Worm (Caenorhabditis elegans): ENCODE measurements around the gene tin-10.

The tin-10 gene

DNA sequence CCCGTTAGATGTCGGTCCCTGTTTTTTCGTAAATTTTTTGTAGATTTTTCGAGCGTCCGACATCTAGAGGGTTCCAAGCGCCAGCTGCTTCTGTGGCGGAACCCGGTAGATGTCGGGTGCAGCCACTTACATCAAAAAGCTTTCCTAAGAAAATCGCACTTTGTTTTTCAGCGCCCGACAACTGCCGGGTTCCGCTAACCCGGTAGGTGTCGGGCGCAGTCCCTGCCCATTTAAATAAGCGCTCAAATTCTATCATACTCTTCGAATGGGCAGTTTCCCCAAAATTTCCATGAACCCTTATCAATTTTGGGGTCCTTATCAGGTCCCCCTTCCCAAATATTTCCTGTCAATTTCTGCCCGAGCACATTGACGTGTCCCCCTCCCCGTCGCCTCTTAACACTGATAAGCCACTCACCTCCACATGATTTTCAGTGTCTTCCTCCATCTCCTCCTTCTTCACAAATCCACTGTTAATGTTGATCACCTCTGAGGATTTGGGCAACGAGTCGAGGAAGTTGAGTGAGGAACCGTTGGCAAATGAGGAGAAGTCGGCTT is 37.2 kb downstream of the tin-10 start:
- no peak for TF ChIP-seq ref-1 (GFP tag; conservative IDR thresholded peaks at IDR 0.05)
- TF ChIP-seq flt-1 (GFP tag; IDR thresholded peaks at IDR 0.05), result no peak
- no peak for TF ChIP-seq T22C8.4 (GFP tag; IDR thresholded peaks at IDR 0.05)
- TF ChIP-seq ztf-29 (GFP tag; IDR thresholded peaks at IDR 0.05), result no peak
- TF ChIP-seq klf-2 (GFP tag; conservative IDR thresholded peaks at IDR 0.05), result no peak
- TF ChIP-seq tab-1 (GFP tag; IDR thresholded peaks at IDR 0.05), result no peak
- TF ChIP-seq ztf-23 (GFP tag; IDR thresholded peaks at IDR 0.05), result no peak
- TF ChIP-seq cog-1 (tag; optimal IDR thresholded peaks at IDR 0.05), result no peak
- TF ChIP-seq med-1 (GFP tag; optimal IDR thresholded peaks at IDR 0.05; ENCODE audit: insufficient read depth), result no peak

DNA sequence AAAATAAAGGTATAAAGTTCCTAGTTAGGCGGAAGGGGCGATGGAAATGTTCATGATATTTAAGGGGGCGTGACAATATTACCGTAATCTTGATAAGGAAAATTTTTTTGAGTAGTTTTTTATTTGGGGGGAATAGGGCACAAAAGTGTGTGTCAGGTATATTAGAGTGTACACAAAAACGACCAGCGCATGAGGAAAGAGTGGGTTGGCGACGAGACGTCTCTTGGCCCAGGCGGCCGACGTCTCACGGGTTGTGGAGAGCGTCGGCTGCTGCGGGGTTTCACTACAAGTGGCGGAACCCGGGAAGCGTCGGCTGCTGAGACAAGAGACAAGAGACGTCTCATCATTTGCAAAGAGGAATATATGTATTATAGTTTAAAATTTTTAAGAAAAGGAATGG is 38.9 kb downstream of the tin-10 start:
- 0 out of 2 replicates have a peak, but pooled peaks have one; percentile 10 for TF ChIP-seq klf-2 (GFP tag; conservative IDR thresholded peaks at IDR 0.05)
- TF ChIP-seq ztf-23 (GFP tag; IDR thresholded peaks at IDR 0.05), result 0 out of 2 replicates have a peak, but pooled peaks have one; percentile 20
- peak; percentile 44; the same call in 1 of the 2 replicates for TF ChIP-seq flt-1 (GFP tag; IDR thresholded peaks at IDR 0.05)
- TF ChIP-seq T22C8.4 (GFP tag; IDR thresholded peaks at IDR 0.05), result no peak
- TF ChIP-seq ztf-29 (GFP tag; IDR thresholded peaks at IDR 0.05), result no peak
- no peak for TF ChIP-seq tab-1 (GFP tag; IDR thresholded peaks at IDR 0.05)

DNA sequence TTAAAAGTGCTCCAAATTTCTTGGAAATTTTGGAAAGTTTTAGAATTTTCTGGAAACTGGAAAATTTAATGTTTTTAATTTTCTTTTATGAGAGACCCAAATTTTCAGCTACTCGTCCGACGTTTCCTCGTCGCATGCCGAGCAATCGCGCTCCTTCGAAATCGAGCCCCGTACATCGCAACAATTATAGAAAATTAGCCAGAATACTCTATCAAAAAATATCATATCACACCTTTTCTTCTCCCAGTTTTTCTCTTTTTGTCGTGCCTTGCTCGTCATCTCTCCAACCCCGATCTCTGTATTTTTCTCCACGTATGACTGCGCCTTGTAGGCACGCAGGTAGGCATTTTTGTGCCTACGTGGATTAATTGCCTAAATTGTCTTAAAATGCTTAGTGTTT is 40.3 kb downstream of the tin-10 start:
- no peak for TF ChIP-seq ztf-29 (GFP tag; IDR thresholded peaks at IDR 0.05)
- no peak for TF ChIP-seq ref-1 (GFP tag; conservative IDR thresholded peaks at IDR 0.05)
- no peak for TF ChIP-seq ztf-23 (GFP tag; IDR thresholded peaks at IDR 0.05)
- no peak for TF ChIP-seq flt-1 (GFP tag; IDR thresholded peaks at IDR 0.05)
- TF ChIP-seq tab-1 (GFP tag; IDR thresholded peaks at IDR 0.05), result no peak
- no peak for TF ChIP-seq T22C8.4 (GFP tag; IDR thresholded peaks at IDR 0.05)
- no peak for TF ChIP-seq cog-1 (tag; optimal IDR thresholded peaks at IDR 0.05)
- no peak for TF ChIP-seq klf-2 (GFP tag; conservative IDR thresholded peaks at IDR 0.05)
- TF ChIP-seq med-1 (GFP tag; optimal IDR thresholded peaks at IDR 0.05; ENCODE audit: insufficient read depth), result no peak

DNA sequence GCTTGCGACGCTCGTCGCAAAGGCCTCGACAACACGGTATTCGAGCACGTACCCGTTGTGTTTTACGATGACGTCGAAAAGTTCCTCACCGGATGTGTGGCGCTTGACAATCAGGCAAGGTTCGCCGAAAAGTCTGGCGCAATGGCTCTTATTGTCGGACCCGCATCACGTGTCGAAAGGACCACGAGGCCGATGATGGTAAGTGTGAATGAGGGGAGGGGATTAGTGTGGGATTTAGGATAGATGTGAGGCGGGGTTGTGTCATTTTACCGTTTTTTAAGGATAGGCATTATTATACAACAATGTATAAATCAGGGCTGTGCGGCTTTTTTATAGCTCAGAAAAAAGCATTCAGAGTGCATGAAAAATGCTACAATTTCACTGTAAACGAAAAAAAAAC is 42.9 kb downstream of the tin-10 start:
- TF ChIP-seq ref-1 (GFP tag; conservative IDR thresholded peaks at IDR 0.05) (no peak), klf-2 (GFP tag; conservative IDR thresholded peaks at IDR 0.05) (no peak), ztf-23 (GFP tag; IDR thresholded peaks at IDR 0.05) (no peak), cog-1 (tag; optimal IDR thresholded peaks at IDR 0.05) (no peak), T22C8.4 (GFP tag; IDR thresholded peaks at IDR 0.05) (no peak), tab-1 (GFP tag; IDR thresholded peaks at IDR 0.05) (no peak), ztf-29 (GFP tag; IDR thresholded peaks at IDR 0.05) (no peak), med-1 (GFP tag; optimal IDR thresholded peaks at IDR 0.05; ENCODE audit: insufficient read depth) (no peak), flt-1 (GFP tag; IDR thresholded peaks at IDR 0.05) (no peak)

DNA sequence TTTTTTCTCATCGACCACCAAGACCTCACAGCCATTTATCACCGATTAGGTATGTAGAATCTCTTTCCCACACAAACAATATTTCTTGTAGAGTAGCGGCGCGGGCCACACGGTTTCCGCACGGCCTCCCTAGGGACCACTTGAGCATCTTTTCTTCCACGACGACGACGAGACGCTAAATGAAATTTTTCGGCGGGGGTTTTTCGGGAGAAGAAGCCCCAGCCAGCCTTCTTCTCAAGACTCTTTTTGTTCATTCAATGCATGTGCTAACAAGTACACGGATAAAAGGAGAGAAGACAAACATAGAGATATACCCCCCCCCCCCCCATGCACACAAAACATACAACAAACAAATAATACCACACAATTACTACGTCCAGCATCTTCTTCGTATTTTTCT is 43.6 kb downstream of the tin-10 start:
- no peak for TF ChIP-seq klf-2 (GFP tag; conservative IDR thresholded peaks at IDR 0.05)
- TF ChIP-seq ref-1 (GFP tag; conservative IDR thresholded peaks at IDR 0.05), result no peak
- no peak for TF ChIP-seq flt-1 (GFP tag; IDR thresholded peaks at IDR 0.05)
- no peak for TF ChIP-seq T22C8.4 (GFP tag; IDR thresholded peaks at IDR 0.05)
- no peak for TF ChIP-seq tab-1 (GFP tag; IDR thresholded peaks at IDR 0.05)
- TF ChIP-seq ztf-29 (GFP tag; IDR thresholded peaks at IDR 0.05), result no peak
- no peak for TF ChIP-seq ztf-23 (GFP tag; IDR thresholded peaks at IDR 0.05)
- no peak for TF ChIP-seq cog-1 (tag; optimal IDR thresholded peaks at IDR 0.05)
- TF ChIP-seq med-1 (GFP tag; optimal IDR thresholded peaks at IDR 0.05; ENCODE audit: insufficient read depth), result no peak

DNA sequence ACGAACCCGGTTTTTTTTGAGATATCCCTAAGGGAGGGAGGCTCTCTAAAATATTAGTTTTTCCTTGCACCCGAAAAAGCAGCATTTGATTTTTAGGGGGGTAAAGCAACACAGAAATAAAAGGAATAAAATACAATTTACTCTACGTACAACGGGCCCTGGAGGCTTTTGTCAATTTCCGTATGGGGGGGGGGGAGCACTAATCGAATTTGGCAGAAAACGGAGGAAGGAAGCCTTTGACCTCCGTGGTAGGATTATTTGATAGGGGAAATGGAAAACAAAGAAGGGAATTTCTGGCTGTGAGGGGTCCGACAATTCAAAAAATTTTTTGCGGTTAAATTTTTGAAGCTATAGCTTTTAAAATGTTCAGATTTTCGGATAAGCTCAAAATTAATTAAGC is 44.7 kb downstream of the tin-10 start:
- TF ChIP-seq cog-1 (tag; optimal IDR thresholded peaks at IDR 0.05) (no peak), tab-1 (GFP tag; IDR thresholded peaks at IDR 0.05) (no peak)

DNA sequence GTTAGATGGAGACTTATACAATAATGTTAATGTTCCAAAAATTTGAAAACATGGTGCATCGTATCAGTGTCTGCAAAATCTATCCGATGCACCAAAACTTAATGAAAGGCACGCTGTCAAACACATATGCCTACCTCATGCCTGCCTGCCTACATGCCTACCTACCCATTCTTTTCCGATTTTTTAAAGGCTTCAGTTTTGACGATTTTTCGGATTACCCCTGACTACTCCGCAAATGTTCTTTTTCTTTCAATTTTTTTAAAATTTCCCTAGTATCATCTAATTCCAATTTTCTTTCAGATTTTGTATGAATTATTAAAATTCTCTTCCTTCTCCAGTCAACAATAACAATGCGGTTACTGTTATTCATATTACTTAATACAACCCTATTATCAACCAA is 46.1 kb downstream of the tin-10 start, which contains the start of gene plr-1:
Gene plr-1 (plus strand): TSS at position 301 of the 400 bp plus-strand sequence.
- no peak for TF ChIP-seq T22C8.4 (GFP tag; IDR thresholded peaks at IDR 0.05)
- no peak for TF ChIP-seq med-1 (GFP tag; optimal IDR thresholded peaks at IDR 0.05; ENCODE audit: insufficient read depth)
- TF ChIP-seq ref-1 (GFP tag; conservative IDR thresholded peaks at IDR 0.05), result no peak
- no peak for TF ChIP-seq tab-1 (GFP tag; IDR thresholded peaks at IDR 0.05)
- TF ChIP-seq cog-1 (tag; optimal IDR thresholded peaks at IDR 0.05), result no peak
- no peak for TF ChIP-seq flt-1 (GFP tag; IDR thresholded peaks at IDR 0.05)
- no peak for TF ChIP-seq ztf-23 (GFP tag; IDR thresholded peaks at IDR 0.05)

DNA sequence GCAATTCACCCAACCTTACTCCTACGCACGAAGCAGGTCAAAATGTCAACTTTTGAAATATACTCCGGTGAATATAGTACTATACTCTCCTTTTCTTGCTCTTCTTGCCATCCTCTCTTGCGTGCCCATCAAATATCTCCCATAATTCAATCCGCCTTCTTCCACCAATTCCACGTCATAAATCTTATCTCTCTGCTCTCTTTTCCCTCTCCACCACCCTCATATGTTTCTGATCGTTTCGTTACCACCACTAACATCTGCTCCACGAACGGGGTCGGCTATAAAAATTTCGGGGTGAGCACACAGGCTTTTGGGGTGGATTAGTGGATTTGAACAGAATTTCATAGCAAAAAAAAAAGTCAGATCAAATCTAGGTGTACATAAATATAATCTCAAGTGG is 48.7 kb downstream of the tin-10 start:
- TF ChIP-seq ztf-29 (GFP tag; IDR thresholded peaks at IDR 0.05) (no peak), T22C8.4 (GFP tag; IDR thresholded peaks at IDR 0.05) (no peak), klf-2 (GFP tag; conservative IDR thresholded peaks at IDR 0.05) (no peak), ref-1 (GFP tag; conservative IDR thresholded peaks at IDR 0.05) (no peak), ztf-23 (GFP tag; IDR thresholded peaks at IDR 0.05) (no peak), cog-1 (tag; optimal IDR thresholded peaks at IDR 0.05) (no peak), tab-1 (GFP tag; IDR thresholded peaks at IDR 0.05) (no peak), flt-1 (GFP tag; IDR thresholded peaks at IDR 0.05) (no peak), med-1 (GFP tag; optimal IDR thresholded peaks at IDR 0.05; ENCODE audit: insufficient read depth) (no peak)

DNA sequence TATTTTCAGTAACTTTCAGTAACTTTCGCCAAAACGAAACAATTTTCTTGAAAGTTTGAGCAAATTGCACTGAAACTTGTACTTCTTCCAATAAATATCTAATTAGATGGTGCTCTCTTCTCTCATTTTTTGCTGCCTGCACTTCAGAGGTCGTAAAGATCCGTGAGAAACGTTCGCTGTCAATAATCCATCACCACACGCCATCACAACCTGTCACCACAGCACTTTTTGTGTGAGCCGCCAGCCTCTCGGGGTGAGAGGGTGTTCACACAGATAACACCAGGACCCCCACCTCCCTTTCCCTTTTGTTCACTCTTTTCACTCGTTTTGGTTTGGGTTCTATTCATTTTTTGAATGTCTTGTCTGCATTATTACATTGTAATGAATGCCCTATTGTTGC is 50.1 kb downstream of the tin-10 start:
- TF ChIP-seq med-1 (GFP tag; optimal IDR thresholded peaks at IDR 0.05; ENCODE audit: insufficient read depth), result no peak
- TF ChIP-seq ztf-29 (GFP tag; IDR thresholded peaks at IDR 0.05), result no peak
- no peak for TF ChIP-seq cog-1 (tag; optimal IDR thresholded peaks at IDR 0.05)
- TF ChIP-seq klf-2 (GFP tag; conservative IDR thresholded peaks at IDR 0.05), result no peak
- no peak for TF ChIP-seq ref-1 (GFP tag; conservative IDR thresholded peaks at IDR 0.05)
- no peak for TF ChIP-seq tab-1 (GFP tag; IDR thresholded peaks at IDR 0.05)
- TF ChIP-seq flt-1 (GFP tag; IDR thresholded peaks at IDR 0.05), result no peak
- TF ChIP-seq T22C8.4 (GFP tag; IDR thresholded peaks at IDR 0.05), result no peak
- no peak for TF ChIP-seq ztf-23 (GFP tag; IDR thresholded peaks at IDR 0.05)

DNA sequence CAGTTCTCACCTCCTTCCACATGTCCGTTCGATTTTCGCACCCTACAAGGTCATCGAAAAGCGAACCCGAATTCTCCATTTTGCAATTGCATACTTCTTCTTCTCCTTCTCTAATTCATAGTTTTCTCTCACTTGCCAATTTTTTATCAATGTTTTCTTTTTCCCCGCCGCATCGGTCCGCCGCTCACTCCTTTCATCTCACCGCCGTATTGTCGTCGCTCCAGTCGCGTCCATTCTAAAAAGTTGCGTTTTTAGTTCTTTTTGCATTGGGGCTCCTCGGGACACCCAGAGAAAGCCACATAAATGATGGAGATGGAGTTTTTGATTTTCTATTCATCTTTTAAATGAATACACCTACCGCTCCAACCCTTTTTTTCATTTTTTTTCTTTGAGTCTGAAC is 51.3 kb downstream of the tin-10 start:
- TF ChIP-seq flt-1 (GFP tag; IDR thresholded peaks at IDR 0.05) (no peak), T22C8.4 (GFP tag; IDR thresholded peaks at IDR 0.05) (no peak), ztf-29 (GFP tag; IDR thresholded peaks at IDR 0.05) (no peak), klf-2 (GFP tag; conservative IDR thresholded peaks at IDR 0.05) (no peak), ztf-23 (GFP tag; IDR thresholded peaks at IDR 0.05) (no peak), med-1 (GFP tag; optimal IDR thresholded peaks at IDR 0.05; ENCODE audit: insufficient read depth) (no peak), cog-1 (tag; optimal IDR thresholded peaks at IDR 0.05) (no peak), tab-1 (GFP tag; IDR thresholded peaks at IDR 0.05) (no peak), ref-1 (GFP tag; conservative IDR thresholded peaks at IDR 0.05) (no peak)

Measured in whole organism, midembryonic.